Worm (Caenorhabditis elegans) whole organism, L1 larva: ENCODE measurements around the gene fkh-7.
A peak's percentile ranks its signal among the peaks of the same experiment; 100 is the strongest.

Source experiments
- aha-1 ChIP-seq: fragments of 150-350 bp; optimal IDR thresholded peaks from 2 replicates; lab custom pipeline; 2014; ENCODE audit warnings: missing biosample characterization, missing genetic modification characterization
- ama-1 ChIP-seq: fragments of 150-350 bp; optimal IDR thresholded peaks from 2 replicates; lab custom pipeline; 2014
- ces-1 ChIP-seq: fragments of 150-350 bp; optimal IDR thresholded peaks from 2 replicates; lab custom pipeline; 2014; ENCODE audit warnings: missing biosample characterization, missing genetic modification reagents, missing genetic modification characterization
- mdl-1 ChIP-seq, 2 experiments: fragments of 150-350 bp; optimal IDR thresholded peaks; 2 replicates each; lab custom pipeline; 2014 to 2017; ENCODE audit warnings: missing biosample characterization in 2 of 2, missing genetic modification characterization in 2 of 2, inconsistent platforms in 1 of 2
- nhr-77 ChIP-seq: fragments of 150-350 bp; optimal IDR thresholded peaks from 2 replicates; lab custom pipeline; 2014; ENCODE audit warnings: missing biosample characterization, missing genetic modification characterization
- pag-3 ChIP-seq: sonication (generic microtip); optimal IDR thresholded peaks from 2 replicates; lab custom pipeline; 2017; ENCODE audit warnings: missing genetic modification characterization, mild to moderate bottlenecking, missing compliant biosample characterization, antibody characterized with exemption, borderline replicate concordance; ENCODE audit not compliant: insufficient read depth
- ztf-4 ChIP-seq: fragments of 150-350 bp; optimal IDR thresholded peaks from 2 replicates; lab custom pipeline; 2014; ENCODE audit warnings: missing biosample characterization, missing genetic modification characterization

DNA sequence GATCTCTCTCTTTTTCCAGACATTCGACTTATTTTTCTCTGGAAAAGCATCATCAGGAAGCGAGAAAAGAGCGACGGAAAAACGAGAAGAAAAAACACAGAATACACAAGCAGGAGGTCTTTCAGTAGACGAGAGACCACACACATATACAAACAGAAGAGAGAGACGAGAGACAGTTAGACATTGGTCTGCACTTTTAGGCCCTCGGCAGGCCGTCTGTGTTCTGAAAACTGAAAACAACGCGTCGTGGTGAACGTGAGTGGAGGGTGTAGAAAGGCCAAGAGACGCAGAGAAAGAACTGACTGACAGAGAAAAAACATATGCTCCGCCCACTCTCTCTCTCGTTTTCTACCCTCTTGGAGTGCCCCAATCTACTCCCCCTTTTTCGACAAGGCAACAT is 2.2 kb upstream of the fkh-7 start:
- TF ChIP-seq mdl-1 (tag; optimal IDR thresholded peaks at IDR 0.05; lab: Kevin White, UChicago) (peak in 1 of 2 experiments; percentile 54), ztf-4 (no peak), nhr-77 (tag; lab: Kevin White, UChicago) (no peak), ama-1 (no peak), ces-1 (no peak), aha-1 (tag; lab: Kevin White, UChicago) (no peak), pag-3 (tag; lab: Kevin White, UChicago) (no peak)
